Worm (Caenorhabditis elegans): ENCODE measurements around the gene R02C2.1.
"Not testable (repeated sequence)": the region's sequence is repeated elsewhere in the genome, so short reads cannot be mapped to it uniquely, and the experiment has no call there.

R02C2.1 gene

DNA sequence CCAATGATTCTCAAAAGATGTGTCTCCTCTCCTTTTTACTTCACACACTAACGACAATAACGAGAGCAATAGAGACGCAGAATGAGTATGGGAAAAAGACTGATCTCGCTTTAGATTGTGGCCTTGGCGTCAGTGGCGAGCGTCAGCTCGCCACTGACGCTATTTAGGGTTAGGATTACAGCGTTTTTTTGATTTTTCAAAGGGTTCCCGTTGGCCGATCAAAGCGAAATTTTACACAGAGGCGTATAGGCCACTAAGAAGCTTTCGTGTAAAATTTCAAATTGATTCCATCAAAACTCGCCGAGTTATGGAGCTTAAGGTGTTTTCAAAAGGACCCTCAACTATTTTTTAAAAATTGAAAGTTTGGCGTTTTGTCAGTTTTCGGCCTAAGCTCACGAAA lies 25.3 kb downstream of the R02C2.1 start, which contains the start of gene DC2.5:
DC2.5 (minus strand) TSS at position 101 of the 400 bp plus-strand sequence.
- not testable (repeated sequence) for TF ChIP-seq unc-39, egl-5, egl-27 (tag; optimal IDR thresholded peaks at IDR 0.05)

DNA sequence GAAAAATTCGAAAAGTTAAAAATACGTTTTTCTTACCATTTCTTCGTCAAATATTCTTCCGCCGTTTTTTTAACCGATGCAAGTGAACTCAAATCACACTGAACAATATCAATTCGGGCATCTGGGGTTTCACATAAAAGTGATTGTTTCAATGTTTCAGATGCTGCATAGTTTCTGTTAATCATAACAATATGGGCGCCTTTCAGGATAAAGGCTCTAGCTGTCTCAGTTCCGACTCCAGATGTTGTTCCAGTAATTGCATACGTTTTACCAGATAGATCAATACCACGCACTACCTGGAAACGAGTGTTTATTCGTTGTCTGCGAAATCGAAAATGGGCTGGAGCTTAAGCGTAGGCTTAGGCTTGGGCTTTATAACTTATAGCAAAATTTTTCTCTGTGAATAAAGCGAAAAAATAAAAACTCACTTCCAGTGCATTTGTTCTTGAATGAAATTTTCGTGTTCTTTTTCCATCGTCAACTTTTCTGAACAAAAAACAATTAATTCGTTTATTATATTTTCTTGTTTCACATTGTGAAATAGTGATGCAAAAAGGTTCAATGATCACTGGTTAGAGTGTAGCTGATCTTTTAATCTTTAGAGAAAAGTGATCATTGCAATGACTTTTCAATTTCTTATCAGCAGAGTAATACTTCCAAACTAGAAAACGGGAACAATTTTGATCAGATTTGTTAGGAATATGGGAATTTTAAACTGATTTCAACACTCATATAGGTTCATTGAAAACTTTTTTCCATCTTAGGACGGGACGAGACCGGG lies 26.4 kb downstream of the R02C2.1 start:
- TF ChIP-seq elt-2 (tag; optimal IDR thresholded peaks at IDR 0.05) (peak; percentile 47), egl-5 (tag; optimal IDR thresholded peaks at IDR 0.05) (no peak), pqm-1 (tag; optimal IDR thresholded peaks at IDR 0.05) (peak; percentile 31)

DNA sequence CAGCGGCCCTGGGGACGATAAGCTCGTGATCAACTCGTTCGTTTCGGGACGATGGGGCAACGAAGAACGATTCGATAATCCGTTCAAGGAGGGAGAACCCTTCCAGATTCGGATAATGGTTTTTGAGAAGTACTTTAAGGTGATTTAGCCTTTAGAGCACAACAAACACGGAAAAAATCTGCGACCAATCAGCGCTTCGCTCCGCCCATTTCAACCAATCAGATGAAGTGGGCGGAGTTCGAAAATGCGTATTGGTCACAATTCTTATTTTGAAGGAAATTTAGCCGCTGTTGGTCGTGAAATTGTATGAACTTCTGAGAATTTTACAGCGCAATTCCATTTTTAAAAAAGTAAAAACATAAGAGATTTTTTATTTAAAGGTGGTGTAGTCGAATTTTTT lies 31.2 kb downstream of the R02C2.1 start:
- TF ChIP-seq nfya-1 (tag; optimal IDR thresholded peaks at IDR 0.05; ENCODE audit: insufficient read depth) (peak; percentile 92), nhr-28 (tag; optimal IDR thresholded peaks at IDR 0.05) (no peak)

DNA sequence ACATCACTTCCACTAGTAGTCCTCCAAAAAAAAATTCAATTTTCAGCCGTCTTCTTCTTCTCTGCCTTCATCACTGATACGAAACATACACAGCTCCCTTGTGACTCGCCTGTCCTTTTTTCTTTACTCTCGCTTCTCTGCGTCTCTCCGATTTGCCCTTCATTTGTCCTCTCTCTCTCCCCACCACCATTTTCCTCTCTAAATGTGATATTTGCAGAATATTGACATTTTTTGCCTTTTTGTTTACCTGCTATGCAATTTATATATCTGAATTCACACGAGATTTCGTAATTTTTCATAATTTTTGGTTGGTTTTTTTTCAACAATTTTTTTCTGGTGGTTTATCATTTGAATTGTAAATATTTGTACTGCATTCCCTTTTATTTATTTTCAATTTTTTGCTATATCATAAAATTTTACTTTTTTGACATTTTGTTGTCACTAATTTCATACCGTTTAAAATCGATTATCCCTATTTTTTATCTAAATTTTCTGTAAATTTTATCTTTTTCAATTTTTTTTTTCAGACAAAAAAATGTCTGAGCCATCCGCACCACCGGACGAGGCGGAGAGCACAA lies 34.0 kb downstream of the R02C2.1 start, which contains the start of gene lec-12:
lec-12 (plus strand) TSS at position 528 of the 578 bp plus-strand sequence.
- peak; percentile 22 for TF ChIP-seq jun-1 (tag; optimal IDR thresholded peaks at IDR 0.05)
- peak; percentile 95 for TF ChIP-seq pha-4 (tag; optimal IDR thresholded peaks at IDR 0.05)
- no peak for TF ChIP-seq egl-27 (tag; optimal IDR thresholded peaks at IDR 0.05)
- no peak for TF ChIP-seq nhr-76 (tag; optimal IDR thresholded peaks at IDR 0.05)
- TF ChIP-seq pqm-1 (tag; optimal IDR thresholded peaks at IDR 0.05), result peak; percentile 23
- TF ChIP-seq elt-2 (tag; optimal IDR thresholded peaks at IDR 0.05), result peak; percentile 13
- TF ChIP-seq nfya-1 (tag; optimal IDR thresholded peaks at IDR 0.05; ENCODE audit: insufficient read depth), result peak; percentile 33

DNA sequence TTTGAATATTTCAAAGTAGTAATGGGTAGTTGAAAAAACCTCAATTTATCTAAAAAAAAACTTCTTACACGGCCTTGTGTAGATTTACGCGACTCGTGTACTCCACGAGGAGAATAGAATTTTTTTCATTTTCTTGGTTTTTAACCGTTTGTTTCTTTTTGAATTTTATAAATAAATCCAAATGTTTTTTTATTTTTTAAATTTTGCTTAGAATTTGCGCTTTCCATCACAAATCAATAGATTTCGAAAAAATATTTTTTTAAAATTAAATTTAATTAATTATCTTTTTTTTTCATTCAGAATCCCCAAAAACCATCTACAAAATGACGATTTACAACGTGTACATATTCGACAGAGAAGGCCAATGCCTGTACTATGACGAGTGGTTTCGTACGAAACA lies 36.7 kb downstream of the R02C2.1 start, which contains the start of gene trpp-1:
trpp-1 (plus strand) TSS at position 301 of the 400 bp plus-strand sequence.
- TF ChIP-seq jun-1 (tag; optimal IDR thresholded peaks at IDR 0.05) (no peak), nhr-77 (tag; optimal IDR thresholded peaks at IDR 0.05) (no peak), nhr-28 (tag; optimal IDR thresholded peaks at IDR 0.05) (no peak), nhr-12 (tag; optimal IDR thresholded peaks at IDR 0.05) (no peak), sea-2 (GFP tag; optimal IDR thresholded peaks at IDR 0.05) (no peak), egl-5 (tag; optimal IDR thresholded peaks at IDR 0.05) (no peak), ceh-9 (tag; optimal IDR thresholded peaks at IDR 0.05) (no peak), nhr-67 (tag; optimal IDR thresholded peaks at IDR 0.05) (no peak), eor-1 (tag; optimal IDR thresholded peaks at IDR 0.05) (no peak), nfya-1 (tag; optimal IDR thresholded peaks at IDR 0.05; ENCODE audit: insufficient read depth) (no peak), nhr-25 (tag; optimal IDR thresholded peaks at IDR 0.05) (no peak), ztf-11 (tag; optimal IDR thresholded peaks at IDR 0.05) (no peak), ceh-82 (tag; optimal IDR thresholded peaks at IDR 0.05) (no peak), fos-1 (tag; optimal IDR thresholded peaks at IDR 0.05) (no peak), elt-1 (tag; optimal IDR thresholded peaks at IDR 0.05) (no peak), nhr-237 (tag; optimal IDR thresholded peaks at IDR 0.05) (no peak), lin-39 (tag; optimal IDR thresholded peaks at IDR 0.05) (no peak), daf-12 (tag; optimal IDR thresholded peaks at IDR 0.05) (no peak), mdl-1 (tag; optimal IDR thresholded peaks at IDR 0.05) (no peak)

DNA sequence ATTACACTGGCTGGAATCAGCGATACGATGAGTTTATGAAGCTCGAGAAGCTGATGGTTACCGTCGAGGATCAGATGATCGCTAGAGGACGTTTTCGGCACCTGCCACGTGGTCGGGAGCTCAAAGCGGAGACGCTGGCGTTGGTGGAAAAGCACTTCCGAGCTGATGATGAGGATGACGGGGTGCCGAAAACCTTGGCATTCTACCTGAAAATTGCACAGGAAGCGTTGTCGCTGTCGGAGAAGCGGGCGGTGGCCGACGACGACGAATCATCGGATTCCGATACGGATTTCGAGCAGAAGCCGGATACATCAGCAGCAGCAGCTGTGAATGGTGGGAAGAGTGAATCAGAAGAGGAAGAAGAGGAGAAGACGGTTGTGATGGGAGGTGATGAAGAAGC lies 43.2 kb downstream of the R02C2.1 start:
- TF ChIP-seq ceh-82 (tag; optimal IDR thresholded peaks at IDR 0.05) (no peak), zag-1 (tag; optimal IDR thresholded peaks at IDR 0.05) (no peak), elt-3 (tag; optimal IDR thresholded peaks at IDR 0.05) (no peak), nhr-237 (tag; optimal IDR thresholded peaks at IDR 0.05) (no peak), pha-4 (tag; optimal IDR thresholded peaks at IDR 0.05) (no peak), elt-1 (tag; optimal IDR thresholded peaks at IDR 0.05) (no peak), sea-2 (GFP tag; optimal IDR thresholded peaks at IDR 0.05) (no peak), eor-1 (tag; optimal IDR thresholded peaks at IDR 0.05) (no peak), jun-1 (tag; optimal IDR thresholded peaks at IDR 0.05) (no peak), nhr-43 (tag; optimal IDR thresholded peaks at IDR 0.05; ENCODE audit: poor library complexity, severe bottlenecking) (no peak), nhr-76 (tag; optimal IDR thresholded peaks at IDR 0.05) (no peak), nfya-1 (tag; optimal IDR thresholded peaks at IDR 0.05; ENCODE audit: insufficient read depth) (no peak), lin-15B (tag; optimal IDR thresholded peaks at IDR 0.05) (no peak)

All from whole organism, L3 larva.